Fruit fly (Drosophila melanogaster) whole organism, wandering third instar larva: ENCODE results near the gene CG14113.

ENCODE experiments used
- Myc ChIP-seq: fragments of >200 bp; optimal IDR thresholded peaks from 2 replicates; lab custom pipeline; 2017
- ey ChIP-seq: fragments of 200-800 bp; sonication (Bioruptor generic); optimal IDR thresholded peaks from 2 replicates; lab custom pipeline; 2016; ENCODE audit warnings: missing biosample characterization, missing genetic modification characterization
- h ChIP-seq: fragments of 200-800 bp; sonication (Bioruptor generic); optimal IDR thresholded peaks from 3 replicates; lab custom pipeline; 2016; ENCODE audit warnings: missing biosample characterization, mild to moderate bottlenecking, missing genetic modification characterization
- psq ChIP-seq: fragments of 200-800 bp; sonication (Bioruptor generic); optimal IDR thresholded peaks from 3 replicates; lab custom pipeline; 2017; ENCODE audit warnings: missing biosample characterization, mild to moderate bottlenecking, missing genetic modification characterization, moderate library complexity
- rgr ChIP-seq: fragments of 200-800 bp; sonication (Bioruptor generic); optimal IDR thresholded peaks from 3 replicates; lab custom pipeline; 2016; ENCODE audit warnings: missing biosample characterization, mild to moderate bottlenecking, missing genetic modification characterization
- tai ChIP-seq: sonication (Bioruptor generic); optimal IDR thresholded peaks from 2 replicates; lab custom pipeline; 2016; ENCODE audit warnings: missing biosample characterization, missing genetic modification characterization

- TF ChIP-seq Myc (lab: Kevin White, UChicago) = no peak
- no peak for TF ChIP-seq tai (GFP tag; lab: Kevin White, UChicago)
- no peak for TF ChIP-seq psq (GFP tag; lab: Kevin White, UChicago)
- no peak for TF ChIP-seq rgr (GFP tag; lab: Kevin White, UChicago)
- TF ChIP-seq ey (GFP tag; lab: Kevin White, UChicago) = no peak
- no peak for TF ChIP-seq h (GFP tag; lab: Kevin White, UChicago)
Observed at dm6 chr3L:13286640-13287039, 42.3 kb upstream of the CG14113 start.
